Worm (Caenorhabditis elegans) whole organism, young adult: ENCODE data around the gene T22B7.7.

Source experiments
- nhr-27 ChIP-seq: fragments of 200-800 bp; sonication (Bioruptor generic); optimal IDR thresholded peaks from 2 replicates; lab custom pipeline; 2018; ENCODE audit warnings: mild to moderate bottlenecking, missing genetic modification characterization, moderate library complexity, missing compliant biosample characterization
- pha-4 ChIP-seq: fragments of 150-350 bp; sonication (generic microtip); optimal IDR thresholded peaks from 2 replicates; lab custom pipeline; 2014; ENCODE audit warnings: missing biosample characterization, missing genetic modification reagents, missing genetic modification characterization
- snpc-4 ChIP-seq, 5 experiments: fragments of 150-350 bp in 1 of 5; sonication (generic microtip) in 4 of 5; optimal IDR thresholded peaks; 2 replicates each; lab custom pipeline; 2014 to 2018; ENCODE audit warnings: missing genetic modification characterization in 5 of 5, missing biosample characterization in 3 of 5, antibody characterized with exemption in 2 of 5, mild to moderate bottlenecking in 2 of 5, missing compliant biosample characterization in 2 of 5, missing genotype in 2 of 5, moderate library complexity in 2 of 5, missing genetic modification reagents in 1 of 5

- no peak for TF ChIP-seq snpc-4 (GFP tag; optimal IDR thresholded peaks at IDR 0.05; lab: Kevin White, UChicago)
- TF ChIP-seq snpc-4 (tag; optimal IDR thresholded peaks at IDR 0.05; lab: Kevin White, UChicago) = no peak
- no peak for TF ChIP-seq pha-4 (tag; lab: Kevin White, UChicago)
- TF ChIP-seq nhr-27 (tag; lab: Kevin White, UChicago) = no peak
Measured at ce11 chrX:5695416-5695815, 41.5 kb upstream of the T22B7.7 start.
